Fruit fly (Drosophila melanogaster) whole organism: Measurements from ENCODE around the gene RpL36A.

Source experiments
- CG8478 ChIP-seq: fragments of >200 bp; optimal IDR thresholded peaks from 2 replicates; lab custom pipeline; 2018; ENCODE audit warnings: inconsistent platforms
- Dll ChIP-seq: fragments of >200 bp; optimal IDR thresholded peaks from 2 replicates; lab custom pipeline; 2017
- EcR ChIP-seq, 2 experiments: fragments of >200 bp; optimal IDR thresholded peaks; 2 replicates each; lab custom pipeline; 2017; ENCODE audit warnings: missing biosample characterization in 2 of 2, missing genetic modification characterization in 2 of 2, missing genetic modification reagents in 2 of 2
- pan ChIP-seq: fragments of >200 bp; optimal IDR thresholded peaks from 2 replicates; lab custom pipeline; 2017
- psq ChIP-seq: fragments of >200 bp; optimal IDR thresholded peaks from 2 replicates; lab custom pipeline; 2017
- usp ChIP-seq: fragments of >200 bp; optimal IDR thresholded peaks from 2 replicates; lab custom pipeline; 2017; ENCODE audit warnings: missing biosample characterization, missing genetic modification characterization, mixed read lengths

DNA sequence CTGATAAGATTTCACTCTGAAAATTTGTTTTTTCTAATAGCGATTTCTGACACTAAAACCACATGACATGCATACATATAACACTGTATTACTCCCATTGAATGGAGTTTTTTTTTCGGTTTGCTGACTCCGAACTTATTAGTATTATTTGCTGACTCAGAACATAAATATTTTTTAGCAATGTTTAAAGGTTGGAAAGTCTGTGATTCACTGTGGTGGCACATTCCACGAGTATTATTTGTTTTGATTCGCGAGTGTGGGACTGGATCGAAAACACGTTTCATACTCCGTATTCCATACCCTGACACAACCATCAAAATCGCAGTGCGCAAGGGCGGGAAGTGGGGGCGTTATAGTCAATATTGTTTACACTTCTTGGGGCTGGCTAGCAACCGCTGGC, 50.1 kb downstream of the RpL36A start:
- no peak for TF ChIP-seq pan
- no peak for TF ChIP-seq Dll
- TF ChIP-seq usp (GFP tag; lab: Kevin White, UChicago) = no peak
- TF ChIP-seq psq = no peak
- no peak for TF ChIP-seq CG8478 (lab: Kevin White, UChicago)
- no peak for TF ChIP-seq EcR (GFP tag; optimal IDR thresholded peaks at IDR 0.05; lab: Kevin White, UChicago)
